Fruit fly (Drosophila melanogaster) whole organism, embryonic: ENCODE measurements around the gene CG14960.

Source experiments
- Asciz ChIP-seq: fragments of 200-800 bp; sonication (Bioruptor generic); optimal IDR thresholded peaks from 2 replicates; lab custom pipeline; 2017; ENCODE audit warnings: missing biosample characterization, mild to moderate bottlenecking, missing genetic modification characterization, missing genetic modification reagents
- Atf6 ChIP-seq: fragments of 200-800 bp; sonication (Bioruptor generic); IDR thresholded peaks from 2 replicates; pipeline ENCODE4 v1.3.6; 2022; ENCODE audit warnings: missing biosample characterization, missing genetic modification characterization
- Blimp-1 ChIP-seq: fragments of 200-800 bp; sonication (Bioruptor generic); optimal IDR thresholded peaks from 3 replicates; lab custom pipeline; 2018; ENCODE audit warnings: missing biosample characterization, missing genetic modification characterization, mild to moderate bottlenecking, moderate library complexity, missing genetic modification reagents
- CG10267 ChIP-seq: fragments of 200-800 bp; sonication (Bioruptor generic); optimal IDR thresholded peaks from 2 replicates; lab custom pipeline; 2018; ENCODE audit warnings: missing biosample characterization, mild to moderate bottlenecking, missing genetic modification characterization, moderate library complexity
- CG10321 ChIP-seq: fragments of 200-800 bp; sonication (Bioruptor generic); IDR thresholded peaks from 2 replicates; pipeline ENCODE4 v1.3.6; 2022; ENCODE audit warnings: missing biosample characterization, missing genetic modification characterization
- CG10654 ChIP-seq: fragments of 200-800 bp; sonication (Bioruptor generic); optimal IDR thresholded peaks from 2 replicates; lab custom pipeline; 2016; ENCODE audit warnings: missing biosample characterization, missing genetic modification characterization
- CG13424 ChIP-seq: fragments of 200-800 bp; sonication (Bioruptor generic); optimal IDR thresholded peaks from 2 replicates; lab custom pipeline; 2019; ENCODE audit warnings: missing biosample characterization, mild to moderate bottlenecking, missing genetic modification characterization, moderate library complexity
- CG15269 ChIP-seq: fragments of 200-800 bp; sonication (Bioruptor generic); optimal IDR thresholded peaks from 2 replicates; lab custom pipeline; 2018; ENCODE audit warnings: missing biosample characterization, mild to moderate bottlenecking, missing genetic modification characterization, moderate library complexity
- CG15601 ChIP-seq: fragments of 200-800 bp; sonication (Bioruptor generic); optimal IDR thresholded peaks from 3 replicates; lab custom pipeline; 2019; ENCODE audit warnings: missing biosample characterization, mild to moderate bottlenecking, missing genetic modification characterization, moderate library complexity
- CG16779 ChIP-seq: fragments of 200-800 bp; sonication (Bioruptor generic); IDR thresholded peaks from 2 replicates; pipeline ENCODE4 v1.3.6; 2022; ENCODE audit warnings: missing biosample characterization, missing genetic modification characterization
- CG17359 ChIP-seq: fragments of 200-800 bp; sonication (Bioruptor generic); optimal IDR thresholded peaks from 3 replicates; lab custom pipeline; 2018; ENCODE audit warnings: missing biosample characterization, mild to moderate bottlenecking, missing genetic modification characterization, moderate library complexity
- CG17385 ChIP-seq: fragments of 200-800 bp; sonication (Bioruptor generic); optimal IDR thresholded peaks from 3 replicates; lab custom pipeline; 2018; ENCODE audit warnings: missing biosample characterization, mild to moderate bottlenecking, missing genetic modification characterization
- CG18619 ChIP-seq: fragments of 200-800 bp; sonication (Bioruptor generic); optimal IDR thresholded peaks from 3 replicates; lab custom pipeline; 2017; ENCODE audit warnings: missing biosample characterization, mild to moderate bottlenecking, missing genetic modification characterization
- CG2678 ChIP-seq: fragments of 200-800 bp; sonication (Bioruptor generic); optimal IDR thresholded peaks from 3 replicates; lab custom pipeline; 2019; ENCODE audit warnings: missing biosample characterization, mild to moderate bottlenecking, missing genetic modification characterization, moderate library complexity
- CG2712 ChIP-seq: fragments of 200-800 bp; optimal IDR thresholded peaks from 3 replicates; lab custom pipeline; 2019; ENCODE audit warnings: missing biosample characterization, mild to moderate bottlenecking, missing genetic modification characterization, moderate library complexity
- CG31365 ChIP-seq: fragments of 200-800 bp; sonication (Bioruptor generic); optimal IDR thresholded peaks from 2 replicates; lab custom pipeline; 2018; ENCODE audit warnings: missing biosample characterization, mild to moderate bottlenecking, missing genetic modification characterization
- CG4282 ChIP-seq: fragments of 200-800 bp; sonication (Bioruptor generic); optimal IDR thresholded peaks from 2 replicates; lab custom pipeline; 2016; ENCODE audit warnings: missing biosample characterization, missing genetic modification characterization
- CG8388 ChIP-seq: fragments of 200-800 bp; sonication (Bioruptor generic); optimal IDR thresholded peaks from 2 replicates; lab custom pipeline; 2019; ENCODE audit warnings: missing biosample characterization, mild to moderate bottlenecking, missing genetic modification characterization, moderate library complexity
- CTCF ChIP-seq: fragments of 200-800 bp; sonication (Bioruptor generic); optimal IDR thresholded peaks from 2 replicates; lab custom pipeline; 2017; ENCODE audit warnings: missing biosample characterization, mild to moderate bottlenecking, missing genetic modification characterization, moderate library complexity
- Chrac-16 ChIP-seq: fragments of 200-800 bp; sonication (Bioruptor generic); optimal IDR thresholded peaks from 3 replicates; lab custom pipeline; 2016; ENCODE audit warnings: missing biosample characterization, missing genetic modification characterization
- D19A ChIP-seq: fragments of 200-800 bp; optimal IDR thresholded peaks from 3 replicates; lab custom pipeline; 2019; ENCODE audit warnings: missing biosample characterization, mild to moderate bottlenecking, missing genetic modification characterization, moderate library complexity
- E2f1 ChIP-seq: fragments of 200-800 bp; sonication (Bioruptor generic); IDR thresholded peaks from 2 replicates; pipeline ENCODE4 v1.3.6; 2022; ENCODE audit warnings: missing biosample characterization, missing genetic modification characterization
- GATAe ChIP-seq: fragments of 200-800 bp; sonication (Bioruptor generic); conservative IDR thresholded peaks from 2 replicates; pipeline ENCODE4 v1.3.6; 2022; ENCODE audit warnings: missing biosample characterization, missing genetic modification characterization
- HmgZ ChIP-seq: fragments of 200-800 bp; sonication (Bioruptor generic); optimal IDR thresholded peaks from 2 replicates; lab custom pipeline; 2018; ENCODE audit warnings: missing biosample characterization, mild to moderate bottlenecking, missing genetic modification characterization
- Hr3 ChIP-seq: fragments of 200-800 bp; sonication (Bioruptor generic); optimal IDR thresholded peaks from 3 replicates; lab custom pipeline; 2016; ENCODE audit warnings: missing biosample characterization, missing genetic modification characterization
- Hr51 ChIP-seq, 2 experiments: fragments of 200-800 bp; sonication (Bioruptor generic); optimal IDR thresholded peaks; 2 replicates in 1 of 2; 3 replicates in 1 of 2; lab custom pipeline; 2016 to 2018; ENCODE audit warnings: missing biosample characterization in 2 of 2, missing genetic modification characterization in 2 of 2, mild to moderate bottlenecking in 1 of 2, moderate library complexity in 1 of 2
- Med ChIP-seq: fragments of 200-800 bp; sonication (Bioruptor generic); peaks from one replicate; lab custom pipeline; 2016; ENCODE audit warnings: missing biosample characterization, missing genetic modification characterization, mild to moderate bottlenecking, inconsistent platforms, moderate library complexity
- Nf-YB ChIP-seq: fragments of 200-800 bp; sonication (Bioruptor generic); optimal IDR thresholded peaks from 3 replicates; lab custom pipeline; 2019; ENCODE audit warnings: missing biosample characterization, mild to moderate bottlenecking, missing genetic modification characterization, moderate library complexity
- PHDP ChIP-seq: fragments of 200-800 bp; sonication (Bioruptor generic); optimal IDR thresholded peaks from 3 replicates; lab custom pipeline; 2018; ENCODE audit warnings: missing biosample characterization, mild to moderate bottlenecking, missing genetic modification characterization, moderate library complexity
- Pdp1 ChIP-seq, 2 experiments: fragments of 200-800 bp; sonication (Bioruptor generic); optimal IDR thresholded peaks; 3 replicates each; lab custom pipeline; 2016; ENCODE audit warnings: missing biosample characterization in 2 of 2, missing genetic modification characterization in 2 of 2, mild to moderate bottlenecking in 1 of 2, moderate library complexity in 1 of 2
- Sox102F ChIP-seq: fragments of 200-800 bp; sonication (Bioruptor generic); optimal IDR thresholded peaks from 2 replicates; lab custom pipeline; 2018; ENCODE audit warnings: missing biosample characterization, mild to moderate bottlenecking, missing genetic modification characterization, moderate library complexity
- Ssrp ChIP-seq: fragments of 200-800 bp; sonication (Bioruptor generic); optimal IDR thresholded peaks from 2 replicates; lab custom pipeline; 2018; ENCODE audit warnings: missing biosample characterization, mild to moderate bottlenecking, missing genetic modification characterization, moderate library complexity
- Xbp1 ChIP-seq: fragments of 200-800 bp; sonication (Bioruptor generic); optimal IDR thresholded peaks from 3 replicates; lab custom pipeline; 2016; ENCODE audit warnings: missing biosample characterization, mild to moderate bottlenecking, missing genetic modification characterization
- ab ChIP-seq: fragments of 200-800 bp; sonication (Bioruptor generic); optimal IDR thresholded peaks from 2 replicates; lab custom pipeline; 2016; ENCODE audit warnings: missing biosample characterization, missing genetic modification characterization
- ash1 ChIP-seq: fragments of 200-800 bp; sonication (Bioruptor generic); optimal IDR thresholded peaks from 2 replicates; lab custom pipeline; 2018; ENCODE audit warnings: missing biosample characterization, mild to moderate bottlenecking, missing genetic modification characterization
- ci ChIP-seq: fragments of 200-800 bp; sonication (Bioruptor generic); IDR thresholded peaks from 3 replicates; pipeline ENCODE4 v1.3.6; 2022; ENCODE audit warnings: missing biosample characterization, missing genetic modification characterization
- exex ChIP-seq: fragments of 200-800 bp; sonication (Bioruptor generic); optimal IDR thresholded peaks from 4 replicates; lab custom pipeline; 2018; ENCODE audit warnings: missing biosample characterization, mild to moderate bottlenecking, missing genetic modification characterization, moderate library complexity
- fru ChIP-seq: fragments of >200 bp; optimal IDR thresholded peaks from 2 replicates; lab custom pipeline; 2017
- grau ChIP-seq: fragments of 200-800 bp; optimal IDR thresholded peaks from 3 replicates; lab custom pipeline; 2019; ENCODE audit warnings: missing biosample characterization, mild to moderate bottlenecking, missing genetic modification characterization, moderate library complexity
- grn ChIP-seq: fragments of 200-800 bp; sonication (Bioruptor generic); optimal IDR thresholded peaks from 3 replicates; lab custom pipeline; 2017; ENCODE audit warnings: missing biosample characterization, missing genetic modification characterization
- hkb ChIP-seq, 2 experiments: fragments of 200-800 bp in 1 of 2; fragments of >200 bp in 1 of 2; sonication (Bioruptor generic) in 1 of 2; IDR thresholded peaks in 1 of 2; optimal IDR thresholded peaks in 1 of 2; 2 replicates each; pipeline versions ENCODE4 v1.3.6 to Lab custom; 2017 to 2022; ENCODE audit warnings: missing biosample characterization in 1 of 2, missing genetic modification characterization in 1 of 2
- mirr ChIP-seq: fragments of 200-800 bp; sonication (Bioruptor generic); optimal IDR thresholded peaks from 3 replicates; lab custom pipeline; 2018; ENCODE audit warnings: missing biosample characterization, mild to moderate bottlenecking, missing genetic modification characterization
- nmo ChIP-seq: fragments of 200-800 bp; sonication (Bioruptor generic); optimal IDR thresholded peaks from 2 replicates; lab custom pipeline; 2018; ENCODE audit warnings: missing biosample characterization, mild to moderate bottlenecking, missing genetic modification characterization, moderate library complexity
- pzg ChIP-seq: fragments of 200-800 bp; sonication (Bioruptor generic); optimal IDR thresholded peaks from 3 replicates; lab custom pipeline; 2018; ENCODE audit warnings: missing biosample characterization, mild to moderate bottlenecking, missing genetic modification characterization, moderate library complexity
- row ChIP-seq: fragments of 200-800 bp; sonication (Bioruptor generic); IDR thresholded peaks from 3 replicates; pipeline ENCODE4 v1.3.6; 2022; ENCODE audit warnings: missing biosample characterization, missing genetic modification characterization
- salm ChIP-seq: fragments of 200-800 bp; sonication (Bioruptor generic); optimal IDR thresholded peaks from 2 replicates; lab custom pipeline; 2018; ENCODE audit warnings: missing biosample characterization, mild to moderate bottlenecking, missing genetic modification characterization
- sd ChIP-seq: fragments of 200-800 bp; sonication (Bioruptor generic); optimal IDR thresholded peaks from 3 replicates; lab custom pipeline; 2018; ENCODE audit warnings: missing biosample characterization, mild to moderate bottlenecking, missing genetic modification characterization, moderate library complexity
- sens ChIP-seq: fragments of 200-800 bp; sonication (Bioruptor generic); peaks from one replicate; lab custom pipeline; 2016; ENCODE audit warnings: missing biosample characterization, missing genetic modification characterization

Gene CG14960

dm6 chr3L:3239785-3240596 lies 30.8 kb upstream of the CG14960 start (continued):
- peak; percentile 34 for TF ChIP-seq PHDP
- TF ChIP-seq Atf6 (GFP tag; lab: Robert Waterston, UW), result no peak
- TF ChIP-seq sens, result peak; percentile 53
- TF ChIP-seq ab (GFP tag; lab: Kevin White, UChicago), result no peak
- no peak for TF ChIP-seq D19A (tag; lab: Kevin White, UChicago)
- TF ChIP-seq E2f1 (GFP tag; lab: Robert Waterston, UW), result 0 out of 2 replicates have a peak, but pooled peaks have one; percentile 2
- TF ChIP-seq CG17385, result peak; percentile 13
- no peak for TF ChIP-seq CG10321 (GFP tag; lab: Robert Waterston, UW)
- peak; percentile 5 for TF ChIP-seq CG15601 (tag; lab: Kevin White, UChicago)
- TF ChIP-seq CG10654, result no peak
- peak; percentile 47 for TF ChIP-seq Med (GFP tag; lab: Kevin White, UChicago)
- TF ChIP-seq sd (tag; lab: Kevin White, UChicago), result peak; percentile 31
- TF ChIP-seq Asciz, result peak; percentile 34
- peak; percentile 22 for TF ChIP-seq CG15269 (tag; lab: Kevin White, UChicago)
- TF ChIP-seq exex, result peak; percentile 76
- TF ChIP-seq GATAe (GFP tag; lab: Robert Waterston, UW), result peak; percentile 42; the same call in 1 of the 2 replicates
- TF ChIP-seq Xbp1 (GFP tag; lab: Kevin White, UChicago), result no peak
- no peak for TF ChIP-seq CTCF (GFP tag; lab: Kevin White, UChicago)
- peak; percentile 10 for TF ChIP-seq CG2678
- peak; percentile 51 for TF ChIP-seq grn
- TF ChIP-seq CG4282, result no peak
- no peak for TF ChIP-seq CG18619 (GFP tag; lab: Kevin White, UChicago)
- peak in 1 of 2 experiments; percentile 18 for TF ChIP-seq Pdp1 (GFP tag; optimal IDR thresholded peaks at IDR 0.05; lab: Kevin White, UChicago)
- TF ChIP-seq Chrac-16 (GFP tag; lab: Kevin White, UChicago), result no peak
- TF ChIP-seq mirr (GFP tag; lab: Kevin White, UChicago), result peak; percentile 89
- peak; percentile 54 for TF ChIP-seq salm (tag; lab: Kevin White, UChicago)
- TF ChIP-seq fru (lab: Kevin White, UChicago), result no peak
- TF ChIP-seq nmo (GFP tag; lab: Kevin White, UChicago), result no peak
- no peak for TF ChIP-seq CG16779 (GFP tag; lab: Robert Waterston, UW)
- TF ChIP-seq CG17359 (tag; lab: Kevin White, UChicago), result peak; percentile 9
- TF ChIP-seq ash1, result no peak
- peak; percentile 29; the same call in 1 of the 3 replicates for TF ChIP-seq row (GFP tag; lab: Robert Waterston, UW)

DNA sequence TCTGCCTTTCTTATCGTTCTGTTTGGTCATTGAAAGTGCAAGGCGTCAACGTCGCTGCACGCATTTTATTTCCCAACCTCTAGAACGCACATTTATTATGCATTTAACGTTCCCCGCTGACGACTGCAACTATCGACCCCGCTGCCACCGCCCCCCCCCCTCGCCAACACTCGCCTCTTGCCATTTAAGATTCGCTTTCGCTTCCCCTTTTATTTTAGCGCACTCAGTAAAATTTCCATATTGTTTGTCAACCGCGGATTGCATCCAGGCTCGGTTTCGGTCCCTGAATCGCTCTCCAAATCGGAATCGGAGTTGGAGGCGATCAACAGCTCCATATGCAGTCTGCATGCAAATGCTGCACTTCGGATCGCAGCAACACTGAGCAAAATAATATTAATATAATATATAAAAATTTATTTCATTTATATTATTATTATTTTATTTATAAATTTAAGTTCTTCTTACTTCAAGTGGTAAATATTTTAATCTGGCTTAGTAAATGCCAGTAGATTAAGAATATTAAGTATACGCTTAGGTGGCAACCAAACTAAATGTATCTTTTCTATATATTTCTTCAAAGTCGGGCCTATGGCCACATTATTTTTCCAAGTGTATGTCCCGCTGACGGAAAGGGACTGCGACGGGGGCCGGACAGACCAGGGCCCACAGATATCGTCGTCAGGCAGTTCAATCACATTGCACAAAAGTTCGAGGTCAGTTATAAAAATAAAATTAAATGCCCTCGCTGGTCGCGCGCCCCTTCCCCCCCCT lies 30.1 kb upstream of the CG14960 start:
- no peak for TF ChIP-seq CG31365 (tag; lab: Kevin White, UChicago)
- peak; percentile 56 for TF ChIP-seq Ssrp (tag; lab: Kevin White, UChicago)
- no peak for TF ChIP-seq pzg (GFP tag; lab: Kevin White, UChicago)
- TF ChIP-seq Hr3 (GFP tag; lab: Kevin White, UChicago), result peak; percentile 25
- TF ChIP-seq CG10267, result peak; percentile 5
- peak; percentile 42 for TF ChIP-seq grau
- no peak for TF ChIP-seq HmgZ (tag; lab: Kevin White, UChicago)
- TF ChIP-seq Med (GFP tag; lab: Kevin White, UChicago), result peak; percentile 56
- no peak for TF ChIP-seq hkb (optimal IDR thresholded peaks at IDR 0.05; lab: Kevin White, UChicago)
- 0 out of 2 replicates have a peak, but pooled peaks have one; percentile 19 for TF ChIP-seq hkb (GFP tag; IDR thresholded peaks at IDR 0.05; lab: Robert Waterston, UW)
- TF ChIP-seq CG13424, result peak; percentile 40
- peak in 1 of 2 experiments; percentile 65 for TF ChIP-seq Hr51 (GFP tag; optimal IDR thresholded peaks at IDR 0.05; lab: Kevin White, UChicago)
- 0 out of 3 replicates have a peak, but pooled peaks have one; percentile 43 for TF ChIP-seq ci (GFP tag; lab: Robert Waterston, UW)
- TF ChIP-seq Nf-YB (GFP tag; lab: Kevin White, UChicago), result peak; percentile 24
- TF ChIP-seq CG8388, result peak; percentile 30
- TF ChIP-seq CG2712, result peak; percentile 53
- TF ChIP-seq Blimp-1 (GFP tag; lab: Kevin White, UChicago), result peak; percentile 15
- peak; percentile 70 for TF ChIP-seq Sox102F
